Worm (Caenorhabditis elegans) whole organism, young adult: ENCODE measurements around the gene T05B9.1.
A peak's percentile ranks its signal among the peaks of the same experiment; 100 is the strongest.

Experiments used
- B0336.3 ChIP-seq: fragments of 200-800 bp; sonication (Bioruptor generic); IDR thresholded peaks from 2 replicates; pipeline ENCODE4 v1.3.6; 2022; ENCODE audit warnings: missing genetic modification characterization, missing compliant biosample characterization
- D2030.7 ChIP-seq: fragments of 200-800 bp; sonication (Bioruptor generic); IDR thresholded peaks from 2 replicates; pipeline ENCODE4 v1.3.6; 2022; ENCODE audit warnings: missing genetic modification reagents, missing genetic modification characterization, missing compliant biosample characterization
- F22D6.2 ChIP-seq: sonication (generic microtip); optimal IDR thresholded peaks from 2 replicates; lab custom pipeline; 2016; ENCODE audit warnings: mild to moderate bottlenecking, missing genetic modification characterization, missing compliant biosample characterization
- F23B12.7 ChIP-seq: sonication (generic microtip); optimal IDR thresholded peaks from 2 replicates; lab custom pipeline; 2017; ENCODE audit warnings: missing genetic modification characterization, mild to moderate bottlenecking, missing compliant biosample characterization, antibody characterized with exemption, moderate library complexity; ENCODE audit not compliant: insufficient read depth
- F37B4.10 ChIP-seq: fragments of 200-800 bp; sonication (Bioruptor generic); IDR thresholded peaks from 2 replicates; pipeline ENCODE4 v1.3.6; 2022; ENCODE audit warnings: missing genetic modification characterization, missing compliant biosample characterization
- F52B5.7 ChIP-seq: sonication (generic microtip); optimal IDR thresholded peaks from 2 replicates; lab custom pipeline; 2016; ENCODE audit warnings: mild to moderate bottlenecking, missing genetic modification characterization, missing compliant biosample characterization
- T26A5.8 ChIP-seq: sonication (generic microtip); optimal IDR thresholded peaks from 2 replicates; lab custom pipeline; 2016; ENCODE audit warnings: missing genetic modification characterization, missing compliant biosample characterization
- Y53F4B.3 ChIP-seq: fragments of 200-800 bp; sonication (Bioruptor generic); IDR thresholded peaks from 2 replicates; pipeline ENCODE4 v1.3.6; 2022; ENCODE audit warnings: missing genetic modification reagents, missing genetic modification characterization, missing compliant biosample characterization
- Y53G8AR.9 ChIP-seq: fragments of 200-800 bp; sonication (Bioruptor generic); conservative IDR thresholded peaks from 2 replicates; pipeline ENCODE4 v1.3.6; 2022; ENCODE audit warnings: missing genetic modification reagents, missing genetic modification characterization, missing compliant biosample characterization
- Y56A3A.18 ChIP-seq: fragments of 200-800 bp; sonication (Bioruptor generic); IDR thresholded peaks from 2 replicates; pipeline ENCODE4 v1.3.6; 2022; ENCODE audit warnings: missing genetic modification reagents, missing genetic modification characterization, missing compliant biosample characterization
- Y67H2A.10 ChIP-seq: fragments of 200-800 bp; sonication (Bioruptor generic); conservative IDR thresholded peaks from 2 replicates; pipeline ENCODE4 v1.3.6; 2022; ENCODE audit warnings: missing genetic modification reagents, missing genetic modification characterization, missing compliant biosample characterization
- Y95B8A.8 ChIP-seq: fragments of 200-800 bp; sonication (Bioruptor generic); IDR thresholded peaks from 2 replicates; pipeline ENCODE4 v1.3.6; 2022; ENCODE audit warnings: missing genetic modification reagents, missing genetic modification characterization, missing compliant biosample characterization
- ZK185.1 ChIP-seq: sonication (generic microtip); optimal IDR thresholded peaks from 2 replicates; lab custom pipeline; 2016; ENCODE audit warnings: mild to moderate bottlenecking, missing genetic modification characterization, missing compliant biosample characterization; ENCODE audit not compliant: poor library complexity, severe bottlenecking
- akir-1 ChIP-seq: fragments of 200-800 bp; sonication (Bioruptor generic); optimal IDR thresholded peaks from 2 replicates; lab custom pipeline; 2018; ENCODE audit warnings: mild to moderate bottlenecking, missing genetic modification characterization, moderate library complexity, missing compliant biosample characterization
- aptf-2 ChIP-seq: fragments of 200-800 bp; sonication (Bioruptor generic); conservative IDR thresholded peaks from 2 replicates; pipeline ENCODE4 v1.3.6; 2022; ENCODE audit warnings: missing genetic modification reagents, missing genetic modification characterization, missing compliant biosample characterization
- aptf-3 ChIP-seq: fragments of 200-800 bp; sonication (Bioruptor generic); IDR thresholded peaks from 2 replicates; pipeline ENCODE4 v1.3.6; 2022; ENCODE audit warnings: missing genetic modification characterization, missing compliant biosample characterization
- atf-7 ChIP-seq: sonication (generic microtip); optimal IDR thresholded peaks from 2 replicates; lab custom pipeline; 2017; ENCODE audit warnings: mild to moderate bottlenecking, missing genetic modification characterization, missing compliant biosample characterization
- bed-2 ChIP-seq: fragments of 200-800 bp; sonication (Bioruptor generic); IDR thresholded peaks from 2 replicates; pipeline ENCODE4 v1.3.6; 2022; ENCODE audit warnings: missing genetic modification reagents, missing genetic modification characterization, missing compliant biosample characterization
- cebp-1 ChIP-seq, 2 experiments: fragments of 200-800 bp in 1 of 2; sonication (Bioruptor generic) in 1 of 2; sonication (generic microtip) in 1 of 2; IDR thresholded peaks in 1 of 2; optimal IDR thresholded peaks in 1 of 2; 2 replicates each; pipeline versions ENCODE4 v1.3.6 to Lab custom; 2017 to 2022; ENCODE audit warnings: missing compliant biosample characterization in 2 of 2, missing genetic modification characterization in 2 of 2, mild to moderate bottlenecking in 1 of 2, missing genetic modification reagents in 1 of 2, moderate library complexity in 1 of 2
- cebp-2 ChIP-seq: fragments of 200-800 bp; sonication (Bioruptor generic); IDR thresholded peaks from 2 replicates; pipeline ENCODE4 v1.3.6; 2022; ENCODE audit warnings: missing genetic modification characterization, missing compliant biosample characterization
- ceh-40 ChIP-seq: fragments of 200-800 bp; sonication (Bioruptor generic); IDR thresholded peaks from 2 replicates; pipeline ENCODE4 v1.3.6; 2022; ENCODE audit warnings: missing genetic modification characterization, missing compliant biosample characterization
- ceh-79 ChIP-seq: sonication (generic microtip); optimal IDR thresholded peaks from 2 replicates; lab custom pipeline; 2017; ENCODE audit warnings: mild to moderate bottlenecking, missing genetic modification characterization, missing compliant biosample characterization
- dox-1 ChIP-seq: fragments of 200-800 bp; sonication (Bioruptor generic); IDR thresholded peaks from 2 replicates; pipeline ENCODE4 v1.3.6; 2022; ENCODE audit warnings: missing genetic modification reagents, missing genetic modification characterization, missing compliant biosample characterization
- efl-1 ChIP-seq: fragments of 150-350 bp; optimal IDR thresholded peaks from 2 replicates; lab custom pipeline; 2014; ENCODE audit warnings: missing biosample characterization, missing genetic modification reagents, missing genetic modification characterization
- egrh-3 ChIP-seq: fragments of 200-800 bp; sonication (Bioruptor generic); IDR thresholded peaks from 2 replicates; pipeline ENCODE4 v1.3.6; 2022; ENCODE audit warnings: missing genetic modification reagents, missing genetic modification characterization, missing compliant biosample characterization
- ekl-4 ChIP-seq: fragments of 200-800 bp; sonication (Bioruptor generic); IDR thresholded peaks from 2 replicates; pipeline ENCODE4 v1.3.6; 2022; ENCODE audit warnings: missing genetic modification reagents, missing genetic modification characterization, missing compliant biosample characterization
- fkh-3 ChIP-seq: sonication (generic microtip); optimal IDR thresholded peaks from 2 replicates; lab custom pipeline; 2016; ENCODE audit warnings: mild to moderate bottlenecking, missing genetic modification characterization, missing compliant biosample characterization
- hlh-26 ChIP-seq: fragments of 200-800 bp; sonication (Bioruptor generic); conservative IDR thresholded peaks from 2 replicates; pipeline ENCODE4 v1.3.6; 2022; ENCODE audit warnings: missing genetic modification reagents, missing genetic modification characterization, missing compliant biosample characterization
- hmg-1.2 ChIP-seq: fragments of 200-800 bp; sonication (Bioruptor generic); IDR thresholded peaks from 2 replicates; pipeline ENCODE4 v1.3.6; 2022; ENCODE audit warnings: missing genetic modification reagents, missing genetic modification characterization, missing compliant biosample characterization
- lag-1 ChIP-seq: fragments of 200-800 bp; sonication (Bioruptor generic); IDR thresholded peaks from 2 replicates; pipeline ENCODE4 v1.3.6; 2022; ENCODE audit warnings: missing genetic modification reagents, missing genetic modification characterization, missing compliant biosample characterization
- lin-26 ChIP-seq: fragments of 200-800 bp; sonication (Bioruptor generic); IDR thresholded peaks from 2 replicates; pipeline ENCODE4 v1.3.6; 2022; ENCODE audit warnings: missing genetic modification reagents, missing genetic modification characterization, missing compliant biosample characterization
- lir-1 ChIP-seq: fragments of 200-800 bp; sonication (Bioruptor generic); conservative IDR thresholded peaks from 2 replicates; pipeline ENCODE4 v1.3.6; 2022; ENCODE audit warnings: missing genetic modification reagents, missing genetic modification characterization, missing compliant biosample characterization
- lsy-27 ChIP-seq: sonication (generic microtip); optimal IDR thresholded peaks from 2 replicates; lab custom pipeline; 2017; ENCODE audit warnings: missing genetic modification characterization, mild to moderate bottlenecking, missing compliant biosample characterization, antibody characterized with exemption, missing genotype, borderline replicate concordance; ENCODE audit not compliant: insufficient read depth
- madf-3 ChIP-seq: fragments of 200-800 bp; sonication (Bioruptor generic); IDR thresholded peaks from 2 replicates; pipeline ENCODE4 v1.3.6; 2022; ENCODE audit warnings: missing genetic modification reagents, missing genetic modification characterization, missing compliant biosample characterization
- madf-8 ChIP-seq: fragments of 200-800 bp; sonication (Bioruptor generic); conservative IDR thresholded peaks from 2 replicates; pipeline ENCODE4 v1.3.6; 2022; ENCODE audit warnings: missing genetic modification reagents, missing genetic modification characterization, missing compliant biosample characterization
- mcd-1 ChIP-seq: fragments of 200-800 bp; sonication (Bioruptor generic); IDR thresholded peaks from 2 replicates; pipeline ENCODE4 v1.3.6; 2022; ENCODE audit warnings: missing genetic modification reagents, missing genetic modification characterization, missing compliant biosample characterization
- mes-4 ChIP-seq: sonication (generic microtip); optimal IDR thresholded peaks from 2 replicates; lab custom pipeline; 2016; ENCODE audit warnings: missing genotype, missing genetic modification characterization, missing compliant biosample characterization
- mxl-1 ChIP-seq: sonication (generic microtip); optimal IDR thresholded peaks from 2 replicates; lab custom pipeline; 2016; ENCODE audit warnings: missing genetic modification characterization, missing compliant biosample characterization
- nfyb-1 ChIP-seq: fragments of 200-800 bp; sonication (Bioruptor generic); IDR thresholded peaks from 2 replicates; pipeline ENCODE4 v1.3.6; 2022; ENCODE audit warnings: missing genetic modification reagents, missing genetic modification characterization, missing compliant biosample characterization
- nhr-27 ChIP-seq: fragments of 200-800 bp; sonication (Bioruptor generic); optimal IDR thresholded peaks from 2 replicates; lab custom pipeline; 2018; ENCODE audit warnings: mild to moderate bottlenecking, missing genetic modification characterization, moderate library complexity, missing compliant biosample characterization
- repo-1 ChIP-seq: sonication (generic microtip); optimal IDR thresholded peaks from 2 replicates; lab custom pipeline; 2017; ENCODE audit warnings: mild to moderate bottlenecking, missing genetic modification characterization, missing compliant biosample characterization
- rpc-1 ChIP-seq, 2 experiments: fragments of 150-350 bp in 1 of 2; sonication (generic microtip) in 1 of 2; optimal IDR thresholded peaks; 2 replicates each; lab custom pipeline; 2014 to 2018; ENCODE audit warnings: missing biosample characterization in 1 of 2, missing genetic modification characterization in 1 of 2, missing genetic modification reagents in 1 of 2, missing genotype in 1 of 2
- sea-2 ChIP-seq: fragments of 200-800 bp; sonication (Bioruptor generic); IDR thresholded peaks from 2 replicates; pipeline ENCODE4 v1.3.6; 2022; ENCODE audit warnings: missing genetic modification characterization, missing compliant biosample characterization
- somi-1 ChIP-seq: fragments of 200-800 bp; sonication (Bioruptor generic); optimal IDR thresholded peaks from 2 replicates; lab custom pipeline; 2018; ENCODE audit warnings: mild to moderate bottlenecking, missing genetic modification characterization, missing compliant biosample characterization
- tlf-1 ChIP-seq: fragments of 200-800 bp; sonication (Bioruptor generic); optimal IDR thresholded peaks from 2 replicates; lab custom pipeline; 2018; ENCODE audit warnings: mild to moderate bottlenecking, missing genetic modification characterization, missing compliant biosample characterization
- unc-130 ChIP-seq: sonication (generic microtip); optimal IDR thresholded peaks from 2 replicates; lab custom pipeline; 2016; ENCODE audit warnings: missing genetic modification reagents, missing genetic modification characterization, missing compliant biosample characterization
- xnd-1 ChIP-seq: sonication (generic microtip); optimal IDR thresholded peaks from 2 replicates; lab custom pipeline; 2016; ENCODE audit warnings: missing genotype, missing genetic modification reagents, missing genetic modification characterization, missing compliant biosample characterization
- ztf-25 ChIP-seq: fragments of 200-800 bp; sonication (Bioruptor generic); IDR thresholded peaks from 2 replicates; pipeline ENCODE4 v1.3.6; 2022; ENCODE audit warnings: missing genetic modification reagents, missing genetic modification characterization, missing compliant biosample characterization
- ztf-26 ChIP-seq: sonication (generic microtip); optimal IDR thresholded peaks from 2 replicates; lab custom pipeline; 2017; ENCODE audit warnings: missing genetic modification characterization, missing compliant biosample characterization

Gene T05B9.1

ce11 chrII:11293433-11293832 is 32.4 kb upstream of the T05B9.1 start, which contains the start of gene C47G2.4 (continued):
- TF ChIP-seq ZK185.1 (tag; lab: Kevin White, UChicago): peak; percentile 61
- TF ChIP-seq dox-1: peak; percentile 83
- TF ChIP-seq atf-7 (tag; lab: Kevin White, UChicago): no peak
- TF ChIP-seq cebp-2 (GFP tag; lab: Robert Waterston, UW): no peak
- TF ChIP-seq madf-8: peak; percentile 21; the same call in 1 of the 2 replicates
- TF ChIP-seq nhr-27: no peak
- TF ChIP-seq unc-130 (GFP tag; lab: Kevin White, UChicago): no peak
- TF ChIP-seq fkh-3 (tag; lab: Kevin White, UChicago): no peak
- TF ChIP-seq Y53G8AR.9 (GFP tag; lab: Robert Waterston, UW): no peak
- TF ChIP-seq repo-1 (tag; lab: Kevin White, UChicago): no peak
- TF ChIP-seq lag-1 (GFP tag; lab: Robert Waterston, UW): no peak
- TF ChIP-seq efl-1 (GFP tag; lab: Kevin White, UChicago): peak; percentile 63
- TF ChIP-seq lsy-27 (tag; lab: Kevin White, UChicago): no peak
- 0 out of 2 replicates have a peak, but pooled peaks have one; percentile 31 for TF ChIP-seq Y95B8A.8 (GFP tag; lab: Robert Waterston, UW)
- TF ChIP-seq egrh-3: no peak
- TF ChIP-seq xnd-1: peak; percentile 63
- no peak for TF ChIP-seq aptf-3 (GFP tag; lab: Robert Waterston, UW)
- no peak for TF ChIP-seq lin-26 (GFP tag; lab: Robert Waterston, UW)
- TF ChIP-seq ztf-26 (tag; lab: Kevin White, UChicago): no peak
- no peak for TF ChIP-seq Y53F4B.3 (GFP tag; lab: Robert Waterston, UW)
- 0 out of 2 replicates have a peak, but pooled peaks have one; percentile 15 for TF ChIP-seq lir-1 (GFP tag; lab: Robert Waterston, UW)
- no peak for TF ChIP-seq ztf-25 (GFP tag; lab: Robert Waterston, UW)
- TF ChIP-seq tlf-1: no peak
- TF ChIP-seq hmg-1.2: peak; percentile 60
- no peak for TF ChIP-seq mes-4
- TF ChIP-seq akir-1 (GFP tag; lab: Kevin White, UChicago): no peak
- no peak for TF ChIP-seq Y67H2A.10 (GFP tag; lab: Robert Waterston, UW)
- TF ChIP-seq mcd-1 (GFP tag; lab: Robert Waterston, UW): peak; percentile 94
- TF ChIP-seq D2030.7 (GFP tag; lab: Robert Waterston, UW): peak; percentile 48
- TF ChIP-seq madf-3 (GFP tag; lab: Robert Waterston, UW): no peak
- no peak for TF ChIP-seq ceh-79 (tag; lab: Kevin White, UChicago)
- no peak for TF ChIP-seq somi-1 (GFP tag; lab: Kevin White, UChicago)
- TF ChIP-seq aptf-2 (GFP tag; lab: Robert Waterston, UW): no peak
- TF ChIP-seq mxl-1 (tag; lab: Kevin White, UChicago): no peak
- no peak for TF ChIP-seq B0336.3 (GFP tag; lab: Robert Waterston, UW)
- TF ChIP-seq F52B5.7 (tag; lab: Kevin White, UChicago): no peak
- TF ChIP-seq bed-2: no peak
- no peak for TF ChIP-seq cebp-1 (GFP tag; IDR thresholded peaks at IDR 0.05; lab: Robert Waterston, UW)
- TF ChIP-seq cebp-1 (tag; optimal IDR thresholded peaks at IDR 0.05; lab: Kevin White, UChicago): peak; percentile 26
- TF ChIP-seq nfyb-1: peak; percentile 65; the same call in 1 of the 2 replicates
- no peak for TF ChIP-seq F23B12.7 (tag; lab: Kevin White, UChicago)
- 0 out of 2 replicates have a peak, but pooled peaks have one; percentile 45 for TF ChIP-seq ekl-4 (GFP tag; lab: Robert Waterston, UW)
- no peak for TF ChIP-seq F37B4.10 (GFP tag; lab: Robert Waterston, UW)
- no peak for TF ChIP-seq hlh-26
- no peak for TF ChIP-seq ceh-40
- TF ChIP-seq T26A5.8 (tag; lab: Kevin White, UChicago): no peak
- TF ChIP-seq rpc-1 (optimal IDR thresholded peaks at IDR 0.05; lab: Kevin White, UChicago): no peak
- TF ChIP-seq rpc-1 (tag; optimal IDR thresholded peaks at IDR 0.05; lab: Kevin White, UChicago): no peak
- no peak for TF ChIP-seq F22D6.2 (tag; lab: Kevin White, UChicago)
- TF ChIP-seq Y56A3A.18: no peak
- TF ChIP-seq sea-2 (GFP tag; lab: Robert Waterston, UW): no peak
